Worm (Caenorhabditis elegans): ENCODE measurements around the gene pas-1.

pas-1 gene

ce11 chrV:14460615-14461102, 38.2 kb upstream of the pas-1 start, which contains the start of gene F08H9.2:
F08H9.2 (plus strand) TSS chrV:14460665.
- TF ChIP-seq pha-4 (tag; optimal IDR thresholded peaks at IDR 0.05) (no peak), unc-120 (tag; optimal IDR thresholded peaks at IDR 0.05; ENCODE audit: poor library complexity, severe bottlenecking) (no peak), unc-62 (GFP tag; optimal IDR thresholded peaks at IDR 0.05) (no peak), lin-32 (GFP tag; optimal IDR thresholded peaks at IDR 0.05) (no peak)

ce11 chrV:14460122-14460521, 37.7 kb upstream of the pas-1 start:
- TF ChIP-seq ceh-39 (tag; optimal IDR thresholded peaks at IDR 0.05) (no peak), unc-62 (GFP tag; optimal IDR thresholded peaks at IDR 0.05) (no peak), pha-4 (tag; optimal IDR thresholded peaks at IDR 0.05) (no peak), bed-3 (GFP tag; optimal IDR thresholded peaks at IDR 0.05) (no peak), nhr-12 (tag; optimal IDR thresholded peaks at IDR 0.05) (no peak), drap-1 (GFP tag; optimal IDR thresholded peaks at IDR 0.05) (no peak), sem-2 (GFP tag; optimal IDR thresholded peaks at IDR 0.05) (no peak)

ce11 chrV:14457070-14457469, 34.7 kb upstream of the pas-1 start, which contains the start of gene coh-3:
coh-3 (plus strand) TSS chrV:14457422.
- no peak for TF ChIP-seq ham-2 (GFP tag; optimal IDR thresholded peaks at IDR 0.05)
- no peak for TF ChIP-seq unc-62 (GFP tag; optimal IDR thresholded peaks at IDR 0.05)
- no peak for TF ChIP-seq mls-2 (tag; optimal IDR thresholded peaks at IDR 0.05)
- TF ChIP-seq elt-3 (tag; optimal IDR thresholded peaks at IDR 0.05), result no peak
- TF ChIP-seq zip-8 (tag; optimal IDR thresholded peaks at IDR 0.05), result no peak
- no peak for TF ChIP-seq mab-5 (tag; optimal IDR thresholded peaks at IDR 0.05)

ce11 chrV:14456626-14457025, 34.2 kb upstream of the pas-1 start, which contains the start of gene bmk-1:
bmk-1 (minus strand) TSS chrV:14456984.
- TF ChIP-seq nhr-12 (tag; optimal IDR thresholded peaks at IDR 0.05) (no peak), lin-13 (tag; optimal IDR thresholded peaks at IDR 0.05) (peak; percentile 35)

- TF ChIP-seq nhr-76 (tag; optimal IDR thresholded peaks at IDR 0.05) (no peak), zip-8 (tag; optimal IDR thresholded peaks at IDR 0.05) (no peak)
Observed at ce11 chrV:14449397-14449796, 27.0 kb upstream of the pas-1 start, which contains the start of gene F23B12.7. F23B12.7 (plus strand) TSS chrV:14449697.

ce11 chrV:14448669-14449068, 26.3 kb upstream of the pas-1 start:
- TF ChIP-seq nhr-28 (tag; optimal IDR thresholded peaks at IDR 0.05) (no peak), cnd-1 (tag; optimal IDR thresholded peaks at IDR 0.05) (no peak), nhr-12 (tag; optimal IDR thresholded peaks at IDR 0.05) (no peak), ceh-39 (tag; optimal IDR thresholded peaks at IDR 0.05) (no peak), unc-39 (tag; optimal IDR thresholded peaks at IDR 0.05) (no peak), nhr-76 (tag; optimal IDR thresholded peaks at IDR 0.05) (no peak), tbx-8 (GFP tag; optimal IDR thresholded peaks at IDR 0.05) (no peak), ztf-11 (tag; optimal IDR thresholded peaks at IDR 0.05) (no peak)

- TF ChIP-seq nhr-2 (tag; optimal IDR thresholded peaks at IDR 0.05), result no peak
- no peak for TF ChIP-seq unc-120 (tag; optimal IDR thresholded peaks at IDR 0.05; ENCODE audit: poor library complexity, severe bottlenecking)
- TF ChIP-seq lin-13 (tag; optimal IDR thresholded peaks at IDR 0.05), result no peak
- no peak for TF ChIP-seq blmp-1 (tag; optimal IDR thresholded peaks at IDR 0.05)
- TF ChIP-seq ceh-39 (tag; optimal IDR thresholded peaks at IDR 0.05), result no peak
- TF ChIP-seq ceh-43 (GFP tag; optimal IDR thresholded peaks at IDR 0.05), result no peak
- no peak for TF ChIP-seq ham-2 (GFP tag; optimal IDR thresholded peaks at IDR 0.05)
- no peak for TF ChIP-seq drap-1 (GFP tag; optimal IDR thresholded peaks at IDR 0.05)
- no peak for TF ChIP-seq pha-4 (tag; optimal IDR thresholded peaks at IDR 0.05)
- no peak for TF ChIP-seq mls-2 (tag; optimal IDR thresholded peaks at IDR 0.05)
- no peak for TF ChIP-seq cnd-1 (tag; optimal IDR thresholded peaks at IDR 0.05)
- TF ChIP-seq mep-1 (tag; optimal IDR thresholded peaks at IDR 0.05), result no peak
- no peak for TF ChIP-seq mab-5 (tag; optimal IDR thresholded peaks at IDR 0.05)
- TF ChIP-seq bed-3 (GFP tag; optimal IDR thresholded peaks at IDR 0.05), result no peak
Observed at ce11 chrV:14447240-14447763, 24.9 kb upstream of the pas-1 start, which contains the start of the genes dlat-1 and fntb-1. dlat-1 (minus strand) TSS chrV:14447290. fntb-1 (plus strand) TSS chrV:14447651.

- no peak for TF ChIP-seq ceh-83 (GFP tag; optimal IDR thresholded peaks at IDR 0.05)
- TF ChIP-seq sem-2 (GFP tag; optimal IDR thresholded peaks at IDR 0.05), result no peak
- no peak for TF ChIP-seq nhr-12 (tag; optimal IDR thresholded peaks at IDR 0.05)
- TF ChIP-seq ham-2 (GFP tag; optimal IDR thresholded peaks at IDR 0.05), result no peak
- no peak for TF ChIP-seq nhr-28 (tag; optimal IDR thresholded peaks at IDR 0.05)
- TF ChIP-seq zip-8 (tag; optimal IDR thresholded peaks at IDR 0.05), result no peak
- TF ChIP-seq elt-3 (tag; optimal IDR thresholded peaks at IDR 0.05), result no peak
- TF ChIP-seq M03D4.4 (tag; optimal IDR thresholded peaks at IDR 0.05), result no peak
- TF ChIP-seq hlh-1 (tag; optimal IDR thresholded peaks at IDR 0.05), result no peak
- TF ChIP-seq nhr-76 (tag; optimal IDR thresholded peaks at IDR 0.05), result no peak
- no peak for TF ChIP-seq mep-1 (tag; optimal IDR thresholded peaks at IDR 0.05)
- TF ChIP-seq nhr-237 (tag; optimal IDR thresholded peaks at IDR 0.05), result no peak
Observed at ce11 chrV:14446453-14446852, 24.0 kb upstream of the pas-1 start.
